Worm (Caenorhabditis elegans) whole organism, young adult: Measurements from ENCODE around the gene Y39B6A.3.

Source experiments
- T07F8.4 ChIP-seq: sonication (generic microtip); optimal IDR thresholded peaks from 2 replicates; lab custom pipeline; 2016; ENCODE audit warnings: mild to moderate bottlenecking, missing genetic modification characterization, moderate library complexity, missing compliant biosample characterization
- Y56A3A.18 ChIP-seq: fragments of 200-800 bp; sonication (Bioruptor generic); IDR thresholded peaks from 2 replicates; pipeline ENCODE4 v1.3.6; 2022; ENCODE audit warnings: missing genetic modification reagents, missing genetic modification characterization, missing compliant biosample characterization
- ama-1 ChIP-seq, 3 experiments: fragments of 150-350 bp in 1 of 3; sonication (generic microtip) in 2 of 3; optimal IDR thresholded peaks; 2 replicates each; lab custom pipeline; 2014 to 2018; ENCODE audit warnings: missing biosample characterization in 2 of 3, missing genetic modification characterization in 2 of 3, missing genetic modification reagents in 2 of 3
- dpff-1 ChIP-seq: sonication (generic microtip); optimal IDR thresholded peaks from 2 replicates; lab custom pipeline; 2017; ENCODE audit warnings: mild to moderate bottlenecking, missing genetic modification characterization, missing compliant biosample characterization
- dpl-1 ChIP-seq: fragments of 150-350 bp; optimal IDR thresholded peaks from 2 replicates; lab custom pipeline; 2014; ENCODE audit warnings: missing biosample characterization, missing genetic modification reagents, missing genetic modification characterization
- hrde-1 ChIP-seq: sonication (generic microtip); optimal IDR thresholded peaks from 2 replicates; lab custom pipeline; 2016; ENCODE audit warnings: missing genetic modification characterization, mild to moderate bottlenecking, missing compliant biosample characterization, moderate library complexity, missing genotype, missing genetic modification reagents, borderline replicate concordance
- lag-1 ChIP-seq: fragments of 200-800 bp; sonication (Bioruptor generic); IDR thresholded peaks from 2 replicates; pipeline ENCODE4 v1.3.6; 2022; ENCODE audit warnings: missing genetic modification reagents, missing genetic modification characterization, missing compliant biosample characterization
- madf-6 ChIP-seq: fragments of 200-800 bp; sonication (Bioruptor generic); IDR thresholded peaks from 2 replicates; pipeline ENCODE4 v1.3.6; 2022; ENCODE audit warnings: missing genetic modification reagents, missing genetic modification characterization, missing compliant biosample characterization
- nfya-1 ChIP-seq: sonication (generic microtip); optimal IDR thresholded peaks from 2 replicates; lab custom pipeline; 2017; ENCODE audit warnings: antibody characterized with exemption, missing compliant biosample characterization, missing genetic modification characterization, borderline replicate concordance; ENCODE audit not compliant: insufficient read depth
- pha-4 ChIP-seq: fragments of 150-350 bp; sonication (generic microtip); optimal IDR thresholded peaks from 2 replicates; lab custom pipeline; 2014; ENCODE audit warnings: missing biosample characterization, missing genetic modification reagents, missing genetic modification characterization
- snpc-4 ChIP-seq, 5 experiments: fragments of 150-350 bp in 1 of 5; sonication (generic microtip) in 4 of 5; optimal IDR thresholded peaks; 2 replicates each; lab custom pipeline; 2014 to 2018; ENCODE audit warnings: missing genetic modification characterization in 5 of 5, missing biosample characterization in 3 of 5, antibody characterized with exemption in 2 of 5, mild to moderate bottlenecking in 2 of 5, missing compliant biosample characterization in 2 of 5, missing genotype in 2 of 5, moderate library complexity in 2 of 5, missing genetic modification reagents in 1 of 5
- unc-130 ChIP-seq: sonication (generic microtip); optimal IDR thresholded peaks from 2 replicates; lab custom pipeline; 2016; ENCODE audit warnings: missing genetic modification reagents, missing genetic modification characterization, missing compliant biosample characterization

DNA sequence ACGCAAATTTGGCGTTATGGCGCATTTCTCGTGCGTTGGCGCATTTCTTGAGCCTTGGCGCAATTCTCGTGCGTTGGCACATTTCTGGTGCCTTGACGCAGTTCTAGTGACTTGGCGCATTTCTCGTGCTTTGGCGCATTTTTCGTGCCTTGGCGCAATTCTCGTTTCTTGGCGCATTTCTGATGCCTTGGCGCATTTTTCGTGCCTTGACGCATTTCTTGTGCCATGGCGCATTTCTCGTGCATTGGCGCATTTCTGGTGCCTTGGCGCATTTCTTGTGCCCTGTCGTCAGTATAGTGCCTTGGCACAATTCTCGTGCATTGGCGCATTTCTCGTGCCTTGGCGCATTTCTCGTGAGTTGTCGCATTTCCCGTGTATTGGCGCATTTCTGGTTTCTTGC is 41.5 kb downstream of the Y39B6A.3 start:
- TF ChIP-seq nfya-1 (tag; lab: Kevin White, UChicago) = no peak
- no peak for TF ChIP-seq T07F8.4 (tag; lab: Kevin White, UChicago)
- TF ChIP-seq madf-6 (GFP tag; lab: Robert Waterston, UW) = no peak
- TF ChIP-seq lag-1 (GFP tag; lab: Robert Waterston, UW) = no peak
- no peak for TF ChIP-seq dpl-1 (GFP tag; lab: Kevin White, UChicago)
- no peak for TF ChIP-seq hrde-1 (tag; lab: Kevin White, UChicago)
- no peak for TF ChIP-seq pha-4
- TF ChIP-seq Y56A3A.18 (GFP tag; lab: Robert Waterston, UW) = no peak
- TF ChIP-seq ama-1 (optimal IDR thresholded peaks at IDR 0.05; lab: Kevin White, UChicago) = no peak
- TF ChIP-seq ama-1 (GFP tag; optimal IDR thresholded peaks at IDR 0.05; lab: Kevin White, UChicago) = no peak
- TF ChIP-seq snpc-4 (GFP tag; optimal IDR thresholded peaks at IDR 0.05; lab: Kevin White, UChicago) = no peak
- TF ChIP-seq snpc-4 (tag; optimal IDR thresholded peaks at IDR 0.05; lab: Kevin White, UChicago) = no peak
- no peak for TF ChIP-seq unc-130
- TF ChIP-seq dpff-1 (tag; lab: Kevin White, UChicago) = no peak
